Worm (Caenorhabditis elegans) whole organism, late embryonic: ENCODE results near the gene C01G10.4.

Experiments used
- C08G9.2 ChIP-seq: sonication (generic microtip); optimal IDR thresholded peaks from 2 replicates; lab custom pipeline; 2016; ENCODE audit warnings: mild to moderate bottlenecking, missing genetic modification characterization, moderate library complexity, missing compliant biosample characterization
- C38D4.7 ChIP-seq: fragments of 200-800 bp; sonication (Bioruptor generic); optimal IDR thresholded peaks from 2 replicates; lab custom pipeline; 2018; ENCODE audit warnings: mild to moderate bottlenecking, missing genetic modification characterization, moderate library complexity, missing compliant biosample characterization
- F13H6.1 ChIP-seq: sonication (generic microtip); optimal IDR thresholded peaks from 2 replicates; lab custom pipeline; 2016; ENCODE audit warnings: missing genetic modification characterization, missing compliant biosample characterization
- K02D7.2 ChIP-seq: sonication (generic microtip); optimal IDR thresholded peaks from 2 replicates; lab custom pipeline; 2017; ENCODE audit warnings: mild to moderate bottlenecking, missing genetic modification characterization, missing compliant biosample characterization
- ahr-1 ChIP-seq: sonication (generic microtip); optimal IDR thresholded peaks from 2 replicates; lab custom pipeline; 2016; ENCODE audit warnings: missing genetic modification characterization, missing compliant biosample characterization
- ceh-18 ChIP-seq: sonication (generic microtip); optimal IDR thresholded peaks from 2 replicates; lab custom pipeline; 2016; ENCODE audit warnings: missing genetic modification characterization, missing compliant biosample characterization
- ceh-19 ChIP-seq: fragments of 200-800 bp; sonication (Bioruptor generic); optimal IDR thresholded peaks from 2 replicates; lab custom pipeline; 2018; ENCODE audit warnings: mild to moderate bottlenecking, missing genetic modification characterization, missing compliant biosample characterization
- ceh-24 ChIP-seq: sonication (generic microtip); optimal IDR thresholded peaks from 2 replicates; lab custom pipeline; 2016; ENCODE audit warnings: mild to moderate bottlenecking, missing genetic modification characterization, missing compliant biosample characterization
- ceh-34 ChIP-seq: sonication (generic microtip); optimal IDR thresholded peaks from 2 replicates; lab custom pipeline; 2016; ENCODE audit warnings: mild to moderate bottlenecking, missing genetic modification characterization, missing compliant biosample characterization
- ceh-9 ChIP-seq: sonication (generic microtip); optimal IDR thresholded peaks from 2 replicates; lab custom pipeline; 2016; ENCODE audit warnings: mild to moderate bottlenecking, missing genetic modification characterization, inconsistent platforms, missing compliant biosample characterization
- dve-1 ChIP-seq: sonication (generic microtip); optimal IDR thresholded peaks from 2 replicates; lab custom pipeline; 2017; ENCODE audit warnings: antibody characterized with exemption, mild to moderate bottlenecking, missing genetic modification characterization, missing compliant biosample characterization
- elt-2 ChIP-seq: sonication (generic microtip); optimal IDR thresholded peaks from 2 replicates; lab custom pipeline; 2016; ENCODE audit warnings: missing genetic modification reagents, missing genetic modification characterization, missing compliant biosample characterization
- ets-4 ChIP-seq: sonication (generic microtip); optimal IDR thresholded peaks from 2 replicates; lab custom pipeline; 2016; ENCODE audit warnings: missing genetic modification characterization, missing compliant biosample characterization
- fkh-10 ChIP-seq: fragments of 150-350 bp; optimal IDR thresholded peaks from 2 replicates; lab custom pipeline; 2014; ENCODE audit warnings: missing biosample characterization, missing genetic modification reagents, missing genetic modification characterization
- hlh-13 ChIP-seq: fragments of 200-800 bp; sonication (Bioruptor generic); optimal IDR thresholded peaks from 2 replicates; lab custom pipeline; 2018; ENCODE audit warnings: mild to moderate bottlenecking, missing genetic modification characterization, missing compliant biosample characterization
- hlh-15 ChIP-seq: sonication (generic microtip); optimal IDR thresholded peaks from 2 replicates; lab custom pipeline; 2016; ENCODE audit warnings: missing genetic modification characterization, missing compliant biosample characterization
- hlh-30 ChIP-seq: sonication (generic microtip); optimal IDR thresholded peaks from 2 replicates; lab custom pipeline; 2017; ENCODE audit warnings: antibody characterized with exemption, missing genetic modification characterization, missing compliant biosample characterization; ENCODE audit not compliant: insufficient read depth
- hlh-6 ChIP-seq: sonication (generic microtip); optimal IDR thresholded peaks from 2 replicates; lab custom pipeline; 2016; ENCODE audit warnings: missing genotype, missing genetic modification characterization, missing compliant biosample characterization
- lim-6 ChIP-seq: sonication (generic microtip); optimal IDR thresholded peaks from 2 replicates; lab custom pipeline; 2016; ENCODE audit warnings: missing genetic modification characterization, missing compliant biosample characterization
- lin-11 ChIP-seq: fragments of 200-800 bp; sonication (Bioruptor generic); optimal IDR thresholded peaks from 2 replicates; lab custom pipeline; 2018; ENCODE audit warnings: mild to moderate bottlenecking, missing genetic modification characterization, missing compliant biosample characterization
- madf-2 ChIP-seq: sonication (generic microtip); optimal IDR thresholded peaks from 2 replicates; lab custom pipeline; 2017; ENCODE audit warnings: missing genetic modification characterization, missing compliant biosample characterization
- nfya-1 ChIP-seq: sonication (generic microtip); optimal IDR thresholded peaks from 2 replicates; lab custom pipeline; 2017; ENCODE audit warnings: missing genetic modification characterization, mild to moderate bottlenecking, missing compliant biosample characterization, antibody characterized with exemption, moderate library complexity
- npax-4 ChIP-seq: sonication (generic microtip); optimal IDR thresholded peaks from 2 replicates; lab custom pipeline; 2016; ENCODE audit warnings: missing genetic modification characterization, missing compliant biosample characterization
- odd-2 ChIP-seq: sonication (generic microtip); optimal IDR thresholded peaks from 2 replicates; lab custom pipeline; 2017; ENCODE audit warnings: antibody characterized with exemption, mild to moderate bottlenecking, missing genetic modification characterization, missing compliant biosample characterization
- pag-3 ChIP-seq: sonication (generic microtip); optimal IDR thresholded peaks from 2 replicates; lab custom pipeline; 2016; ENCODE audit warnings: missing compliant biosample characterization, missing genetic modification characterization, borderline replicate concordance
- pax-1 ChIP-seq: fragments of 150-350 bp; optimal IDR thresholded peaks from 2 replicates; lab custom pipeline; 2014; ENCODE audit warnings: missing biosample characterization, missing genetic modification characterization
- pha-2 ChIP-seq: sonication (generic microtip); optimal IDR thresholded peaks from 2 replicates; lab custom pipeline; 2017; ENCODE audit warnings: mild to moderate bottlenecking, missing genetic modification characterization, missing compliant biosample characterization
- pha-4 ChIP-seq: fragments of 150-350 bp; optimal IDR thresholded peaks from 2 replicates; lab custom pipeline; 2018; ENCODE audit warnings: missing biosample characterization, missing genetic modification reagents, missing genetic modification characterization
- pqm-1 ChIP-seq: sonication (generic microtip); optimal IDR thresholded peaks from 2 replicates; lab custom pipeline; 2016; ENCODE audit warnings: missing genetic modification characterization, missing compliant biosample characterization
- pros-1 ChIP-seq: fragments of 150-350 bp; optimal IDR thresholded peaks from 2 replicates; lab custom pipeline; 2014; ENCODE audit warnings: missing biosample characterization, missing genetic modification reagents, missing genetic modification characterization
- rnt-1 ChIP-seq: sonication (generic microtip); optimal IDR thresholded peaks from 2 replicates; lab custom pipeline; 2016; ENCODE audit warnings: missing genetic modification characterization, missing compliant biosample characterization
- sox-4 ChIP-seq: sonication (generic microtip); optimal IDR thresholded peaks from 2 replicates; lab custom pipeline; 2017; ENCODE audit warnings: mild to moderate bottlenecking, missing genetic modification characterization, inconsistent platforms, missing compliant biosample characterization
- syd-9 ChIP-seq: sonication (generic microtip); optimal IDR thresholded peaks from 2 replicates; lab custom pipeline; 2016; ENCODE audit warnings: mild to moderate bottlenecking, missing genetic modification characterization, moderate library complexity, missing compliant biosample characterization
- tbx-2 ChIP-seq: sonication (generic microtip); optimal IDR thresholded peaks from 2 replicates; lab custom pipeline; 2016; ENCODE audit warnings: missing genetic modification characterization, missing compliant biosample characterization
- ttx-3 ChIP-seq: sonication (generic microtip); optimal IDR thresholded peaks from 2 replicates; lab custom pipeline; 2016; ENCODE audit warnings: missing genetic modification reagents, missing genetic modification characterization, missing compliant biosample characterization
- unc-42 ChIP-seq: sonication (generic microtip); optimal IDR thresholded peaks from 2 replicates; lab custom pipeline; 2016; ENCODE audit warnings: missing genotype, missing genetic modification characterization, missing compliant biosample characterization
- unc-86 ChIP-seq: sonication (generic microtip); optimal IDR thresholded peaks from 2 replicates; lab custom pipeline; 2016; ENCODE audit warnings: missing genetic modification characterization, missing compliant biosample characterization
- zip-5 ChIP-seq: sonication (generic microtip); optimal IDR thresholded peaks from 2 replicates; lab custom pipeline; 2016; ENCODE audit warnings: missing genetic modification characterization, missing compliant biosample characterization

C01G10.4 gene

DNA sequence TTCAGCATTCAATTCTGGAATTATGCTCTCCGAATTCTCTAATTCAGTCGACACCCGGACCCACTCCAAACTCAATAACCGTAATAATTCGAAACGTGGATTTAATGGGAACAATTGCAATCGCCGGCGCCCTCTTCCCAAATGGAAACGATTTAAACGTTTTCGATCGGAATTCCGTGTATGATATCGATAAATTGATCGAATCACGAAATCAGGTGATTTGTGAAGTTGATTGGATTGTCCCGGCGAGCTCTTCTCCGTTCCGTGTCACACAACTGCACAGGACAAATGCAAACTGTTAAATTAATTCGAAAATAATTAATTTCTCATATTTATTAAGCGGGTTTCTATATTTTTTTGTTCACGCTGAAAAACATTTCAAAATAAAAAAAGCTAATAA lies 33.7 kb upstream of the C01G10.4 start, which contains the start of gene C25D7.16:
Gene C25D7.16 (plus strand): TSS at position 301 of the 400 bp plus-strand sequence.
- TF ChIP-seq unc-86 (tag; lab: Kevin White, UChicago) (no peak), nfya-1 (tag; lab: Kevin White, UChicago) (no peak), pag-3 (tag; lab: Kevin White, UChicago) (no peak), elt-2 (tag; lab: Kevin White, UChicago) (no peak), tbx-2 (tag; lab: Kevin White, UChicago) (no peak), pax-1 (no peak)

DNA sequence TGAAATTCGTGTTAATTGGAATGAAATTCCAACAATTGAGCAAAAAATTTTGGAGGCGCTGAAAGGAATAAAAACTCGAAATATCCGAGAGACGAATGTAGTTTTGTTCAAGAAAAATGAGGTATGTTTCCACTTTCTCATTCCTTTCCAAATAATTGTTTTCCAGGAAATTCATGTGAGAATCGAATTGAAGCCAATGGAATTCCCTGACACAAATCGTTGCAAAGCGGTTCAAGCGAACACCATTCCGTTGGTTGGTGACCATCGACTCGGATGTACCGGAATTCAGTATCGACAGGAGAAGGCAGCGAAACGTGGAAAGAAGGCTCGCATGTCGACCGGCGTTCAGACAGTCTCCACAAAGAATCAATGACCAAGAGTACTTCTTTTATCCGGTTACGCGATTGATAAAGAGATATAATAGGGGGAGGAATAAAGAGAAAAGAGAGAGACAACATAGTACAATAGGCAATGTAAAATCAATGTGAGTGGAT lies 33.1 kb upstream of the C01G10.4 start:
- TF ChIP-seq lin-11 (no peak), lim-6 (tag; lab: Kevin White, UChicago) (no peak), C38D4.7 (GFP tag; lab: Kevin White, UChicago) (no peak), tbx-2 (tag; lab: Kevin White, UChicago) (no peak), hlh-6 (tag; lab: Kevin White, UChicago) (no peak), C08G9.2 (no peak), F13H6.1 (no peak), unc-42 (tag; lab: Kevin White, UChicago) (no peak), unc-86 (tag; lab: Kevin White, UChicago) (no peak), sox-4 (tag; lab: Kevin White, UChicago) (no peak), hlh-30 (tag; lab: Kevin White, UChicago) (no peak), odd-2 (no peak), ceh-34 (tag; lab: Kevin White, UChicago) (no peak), ets-4 (no peak), hlh-13 (GFP tag; lab: Kevin White, UChicago) (no peak), pha-4 (tag; lab: Kevin White, UChicago) (no peak), syd-9 (tag; lab: Kevin White, UChicago) (no peak)
- TF ChIP-seq, all 69 proteins: peak for 0

DNA sequence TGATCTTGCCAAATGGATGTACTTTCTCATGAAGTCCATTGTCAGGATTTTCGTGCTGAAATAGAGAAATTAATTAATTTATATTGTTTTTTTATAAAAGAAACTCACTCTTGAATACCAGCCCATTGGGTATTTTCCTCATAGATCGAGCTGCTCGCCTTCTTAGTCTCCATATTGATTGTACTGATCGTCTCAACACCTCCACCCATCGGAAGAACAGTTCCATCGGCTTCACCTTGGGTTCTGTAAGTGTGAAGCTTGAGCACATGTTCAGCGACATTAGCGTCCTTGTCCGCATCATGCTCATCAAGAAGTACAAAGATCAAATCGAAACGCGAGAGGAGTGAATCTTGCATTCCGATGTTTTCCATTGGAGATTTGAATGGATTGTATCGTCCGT lies 31.8 kb upstream of the C01G10.4 start:
- TF ChIP-seq ceh-24 (tag; lab: Kevin White, UChicago) (no peak), pros-1 (tag; lab: Kevin White, UChicago) (no peak), zip-5 (no peak), pqm-1 (no peak), lim-6 (tag; lab: Kevin White, UChicago) (no peak), K02D7.2 (no peak), syd-9 (tag; lab: Kevin White, UChicago) (no peak), tbx-2 (tag; lab: Kevin White, UChicago) (no peak), hlh-13 (GFP tag; lab: Kevin White, UChicago) (no peak), unc-42 (tag; lab: Kevin White, UChicago) (no peak), pha-4 (tag; lab: Kevin White, UChicago) (no peak), pag-3 (tag; lab: Kevin White, UChicago) (no peak), rnt-1 (tag; lab: Kevin White, UChicago) (no peak), elt-2 (tag; lab: Kevin White, UChicago) (no peak), ceh-34 (tag; lab: Kevin White, UChicago) (no peak)

DNA sequence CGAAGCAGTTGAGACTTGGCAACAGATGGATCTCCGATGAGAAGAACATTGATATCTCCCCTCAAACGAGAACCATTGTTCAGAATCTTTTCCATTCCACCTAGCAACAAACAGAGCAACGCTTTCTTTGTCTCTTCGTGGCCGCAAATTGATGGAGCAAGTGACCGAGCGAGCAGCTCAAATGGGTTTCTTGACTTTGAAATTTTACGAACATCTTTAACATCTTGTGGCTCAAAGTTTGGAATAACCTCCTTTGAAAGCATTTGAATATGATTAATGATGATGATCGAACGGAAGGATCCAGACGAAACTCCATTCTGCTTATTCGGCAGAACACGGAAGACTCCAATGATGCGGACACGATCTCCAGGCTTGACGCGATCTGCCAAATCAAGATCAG lies 31.1 kb upstream of the C01G10.4 start:
- TF ChIP-seq fkh-10 (GFP tag; lab: Kevin White, UChicago) (no peak), hlh-15 (no peak), pros-1 (tag; lab: Kevin White, UChicago) (no peak), ets-4 (no peak), sox-4 (tag; lab: Kevin White, UChicago) (no peak)

DNA sequence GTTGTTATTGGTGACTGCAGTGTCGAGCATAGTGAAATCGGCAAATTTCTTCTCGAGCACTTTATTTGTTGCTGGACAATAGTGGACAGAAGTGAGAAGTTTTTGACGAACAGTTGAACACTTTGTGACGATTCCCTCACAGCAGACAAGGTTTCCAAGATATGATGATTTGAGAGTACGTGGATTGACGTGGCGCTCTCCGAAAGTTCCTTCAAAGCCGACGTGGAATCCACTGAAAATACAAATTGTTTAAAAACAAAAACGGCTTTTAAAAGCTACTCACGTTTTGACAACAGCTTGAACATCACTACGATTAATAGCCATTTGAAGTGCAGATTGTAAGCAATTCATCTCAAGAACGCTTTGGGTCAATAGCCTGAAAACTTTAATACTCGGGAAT lies 30.6 kb upstream of the C01G10.4 start:
- TF ChIP-seq ceh-24 (tag; lab: Kevin White, UChicago) (no peak), madf-2 (tag; lab: Kevin White, UChicago) (no peak), ceh-9 (tag; lab: Kevin White, UChicago) (no peak), npax-4 (tag; lab: Kevin White, UChicago) (no peak), ceh-18 (no peak), pha-2 (tag; lab: Kevin White, UChicago) (no peak), hlh-13 (GFP tag; lab: Kevin White, UChicago) (no peak), ahr-1 (tag; lab: Kevin White, UChicago) (no peak), ttx-3 (tag; lab: Kevin White, UChicago) (no peak), C38D4.7 (GFP tag; lab: Kevin White, UChicago) (no peak), odd-2 (no peak), ceh-19 (no peak), dve-1 (no peak), lim-6 (tag; lab: Kevin White, UChicago) (no peak)
